Fruit fly (Drosophila melanogaster) whole organism, prepupa: ENCODE data around the gene CG4820.

Source experiments
- CG16779 ChIP-seq: fragments of 200-800 bp; sonication (Bioruptor generic); optimal IDR thresholded peaks from 3 replicates; lab custom pipeline; 2017; ENCODE audit warnings: missing biosample characterization, mild to moderate bottlenecking, missing genetic modification characterization
- CG6276 ChIP-seq: fragments of 200-800 bp; sonication (Bioruptor generic); optimal IDR thresholded peaks from 2 replicates; lab custom pipeline; 2017; ENCODE audit warnings: missing biosample characterization, mild to moderate bottlenecking, missing genetic modification characterization
- CG6854 ChIP-seq: fragments of 200-800 bp; sonication (Bioruptor generic); optimal IDR thresholded peaks from 2 replicates; lab custom pipeline; 2017; ENCODE audit warnings: missing biosample characterization, mild to moderate bottlenecking, missing genetic modification characterization
- Gug ChIP-seq: fragments of 200-800 bp; sonication (Bioruptor generic); IDR thresholded peaks from 2 replicates; pipeline ENCODE4 v1.3.6; 2022; ENCODE audit warnings: missing biosample characterization, missing genetic modification characterization
- Hr38 ChIP-seq: sonication (Bioruptor generic); optimal IDR thresholded peaks from 2 replicates; lab custom pipeline; 2016; ENCODE audit warnings: missing biosample characterization, missing genetic modification characterization
- Hr39 ChIP-seq: fragments of 200-800 bp; sonication (Bioruptor generic); optimal IDR thresholded peaks from 2 replicates; lab custom pipeline; 2016; ENCODE audit warnings: missing biosample characterization, missing genetic modification characterization
- Sox14 ChIP-seq: fragments of 200-800 bp; sonication (Bioruptor generic); optimal IDR thresholded peaks from 3 replicates; lab custom pipeline; 2016; ENCODE audit warnings: missing biosample characterization, missing genetic modification characterization
- achi ChIP-seq: fragments of 200-800 bp; sonication (Bioruptor generic); optimal IDR thresholded peaks from 3 replicates; lab custom pipeline; 2016; ENCODE audit warnings: missing biosample characterization, missing genetic modification characterization
- spab ChIP-seq: fragments of 200-800 bp; sonication (Bioruptor generic); optimal IDR thresholded peaks from 2 replicates; lab custom pipeline; 2017; ENCODE audit warnings: missing biosample characterization, mild to moderate bottlenecking, missing genetic modification characterization, missing genetic modification reagents

- TF ChIP-seq Hr38 (GFP tag; lab: Kevin White, UChicago) (no peak), Sox14 (peak; percentile 76), CG16779 (tag; lab: Kevin White, UChicago) (no peak), Hr39 (GFP tag; lab: Kevin White, UChicago) (no peak), achi (GFP tag; lab: Kevin White, UChicago) (no peak), CG6276 (GFP tag; lab: Kevin White, UChicago) (no peak), CG6854 (peak; percentile 4), spab (no peak), Gug (GFP tag; lab: Robert Waterston, UW) (no peak)
These were observed 18.3 kb upstream of the CG4820 start for dm6 chr3R:11198062-11198472.
